Worm (Caenorhabditis elegans) whole organism, L4/young adult: ENCODE results near the gene nspg-8.

ENCODE experiments used
- dao-5 ChIP-seq: sonication (generic microtip); optimal IDR thresholded peaks from 2 replicates; lab custom pipeline; 2016; ENCODE audit warnings: missing genotype, missing genetic modification characterization, moderate library complexity, missing compliant biosample characterization
- him-1 ChIP-seq: sonication (generic microtip); optimal IDR thresholded peaks from 2 replicates; lab custom pipeline; 2016; ENCODE audit warnings: missing genotype, missing genetic modification reagents, missing genetic modification characterization, missing compliant biosample characterization

ce11 chrIII:1230174-1230573, 48.3 kb downstream of the nspg-8 start, which contains the start of gene pes-4:
- TF ChIP-seq dao-5 (tag; lab: Kevin White, UChicago) (no peak), him-1 (tag; lab: Kevin White, UChicago) (no peak)
